Fruit fly (Drosophila melanogaster): ENCODE measurements around the gene CG34168.

CG34168 gene

dm6 chr2L:16135172-16135571 is at the start of gene CG34168:
CG34168 (minus strand) TSS chr2L:16135272.
- TF ChIP-seq CTCF (optimal IDR thresholded peaks at IDR 0.05): no peak
- no peak for TF ChIP-seq CG8478 (optimal IDR thresholded peaks at IDR 0.05)

dm6 chr2L:16165531-16165930 is 30.5 kb upstream of the CG34168 start, which contains the start of gene Ca-alpha1D:
Ca-alpha1D (plus strand) TSS chr2L:16165831.
- TF ChIP-seq CG8478 (optimal IDR thresholded peaks at IDR 0.05): no peak
- TF ChIP-seq CTCF (optimal IDR thresholded peaks at IDR 0.05): no peak

dm6 chr2L:16133208-16133607 is 1.9 kb downstream of the CG34168 start, which contains the start of gene CG4892:
CG4892 (plus strand) TSS chr2L:16133508.
- TF ChIP-seq CTCF (optimal IDR thresholded peaks at IDR 0.05): no peak
- TF ChIP-seq CG8478 (optimal IDR thresholded peaks at IDR 0.05): no peak

dm6 chr2L:16094697-16095096 is 40.4 kb downstream of the CG34168 start, which contains the start of gene CG4891:
CG4891 (plus strand) TSS chr2L:16094997.
- no peak for TF ChIP-seq CG8478 (optimal IDR thresholded peaks at IDR 0.05)
- TF ChIP-seq CTCF (optimal IDR thresholded peaks at IDR 0.05): no peak

All from S2 (cell line).